Fruit fly (Drosophila melanogaster) whole organism, prepupa: ENCODE data around the gene CG7430.

Source experiments
- CG10631 ChIP-seq: fragments of 200-800 bp; sonication (Bioruptor generic); optimal IDR thresholded peaks from 2 replicates; lab custom pipeline; 2016; ENCODE audit warnings: missing biosample characterization, missing genetic modification characterization
- CG10669 ChIP-seq: fragments of 200-800 bp; sonication (Bioruptor generic); optimal IDR thresholded peaks from 3 replicates; lab custom pipeline; 2018; ENCODE audit warnings: missing biosample characterization, mild to moderate bottlenecking, missing genetic modification characterization, moderate library complexity
- CG11762 ChIP-seq: fragments of 200-800 bp; sonication (Bioruptor generic); optimal IDR thresholded peaks from 3 replicates; lab custom pipeline; 2016; ENCODE audit warnings: missing biosample characterization, missing genetic modification characterization; ENCODE audit not compliant: insufficient read depth
- CG11902 ChIP-seq: fragments of 200-800 bp; sonication (Bioruptor generic); optimal IDR thresholded peaks from 3 replicates; lab custom pipeline; 2016; ENCODE audit warnings: missing biosample characterization, missing genetic modification characterization
- CG1621 ChIP-seq: fragments of 200-800 bp; sonication (Bioruptor generic); optimal IDR thresholded peaks from 3 replicates; lab custom pipeline; 2018; ENCODE audit warnings: missing biosample characterization, mild to moderate bottlenecking, missing genetic modification characterization
- CG16779 ChIP-seq: fragments of 200-800 bp; sonication (Bioruptor generic); optimal IDR thresholded peaks from 3 replicates; lab custom pipeline; 2017; ENCODE audit warnings: missing biosample characterization, mild to moderate bottlenecking, missing genetic modification characterization
- CG3032 ChIP-seq: fragments of 200-800 bp; optimal IDR thresholded peaks from 2 replicates; lab custom pipeline; 2019; ENCODE audit warnings: missing biosample characterization, mild to moderate bottlenecking, missing genetic modification characterization, moderate library complexity
- CG32006 ChIP-seq: fragments of 200-800 bp; sonication (Bioruptor generic); optimal IDR thresholded peaks from 3 replicates; lab custom pipeline; 2017; ENCODE audit warnings: missing biosample characterization, mild to moderate bottlenecking, missing genetic modification characterization
- CG34406 ChIP-seq: fragments of 200-800 bp; sonication (Bioruptor generic); optimal IDR thresholded peaks from 3 replicates; lab custom pipeline; 2016; ENCODE audit warnings: missing biosample characterization, missing genetic modification characterization
- CG3919 ChIP-seq: fragments of 200-800 bp; sonication (Bioruptor generic); optimal IDR thresholded peaks from 3 replicates; lab custom pipeline; 2016; ENCODE audit warnings: missing biosample characterization, missing genetic modification characterization
- CG4318 ChIP-seq: fragments of 200-800 bp; sonication (Bioruptor generic); optimal IDR thresholded peaks from 3 replicates; lab custom pipeline; 2017; ENCODE audit warnings: missing biosample characterization, mild to moderate bottlenecking, missing genetic modification characterization
- CG6163 ChIP-seq: fragments of 200-800 bp; sonication (Bioruptor generic); IDR thresholded peaks from 3 replicates; pipeline ENCODE4 v1.3.6; 2022; ENCODE audit warnings: missing biosample characterization, missing genetic modification characterization
- CG6276 ChIP-seq: fragments of 200-800 bp; sonication (Bioruptor generic); optimal IDR thresholded peaks from 2 replicates; lab custom pipeline; 2017; ENCODE audit warnings: missing biosample characterization, mild to moderate bottlenecking, missing genetic modification characterization
- CG6792 ChIP-seq: fragments of 200-800 bp; sonication (Bioruptor generic); optimal IDR thresholded peaks from 3 replicates; lab custom pipeline; 2016; ENCODE audit warnings: missing biosample characterization, missing genetic modification characterization
- CG6808 ChIP-seq: fragments of 200-800 bp; sonication (Bioruptor generic); optimal IDR thresholded peaks from 3 replicates; lab custom pipeline; 2017; ENCODE audit warnings: missing biosample characterization, missing genetic modification characterization, mild to moderate bottlenecking, moderate library complexity, missing genetic modification reagents
- CG6854 ChIP-seq: fragments of 200-800 bp; sonication (Bioruptor generic); optimal IDR thresholded peaks from 2 replicates; lab custom pipeline; 2017; ENCODE audit warnings: missing biosample characterization, mild to moderate bottlenecking, missing genetic modification characterization
- CG7368 ChIP-seq: fragments of 200-800 bp; sonication (Bioruptor generic); optimal IDR thresholded peaks from 3 replicates; lab custom pipeline; 2016; ENCODE audit warnings: missing biosample characterization, missing genetic modification characterization
- CG8119 ChIP-seq: fragments of 200-800 bp; sonication (Bioruptor generic); IDR thresholded peaks from 3 replicates; pipeline ENCODE4 v1.3.6; 2022; ENCODE audit warnings: missing biosample characterization, missing genetic modification characterization
- CG8319 ChIP-seq: fragments of 200-800 bp; sonication (Bioruptor generic); optimal IDR thresholded peaks from 3 replicates; lab custom pipeline; 2016; ENCODE audit warnings: missing biosample characterization, missing genetic modification characterization
- CG8632 ChIP-seq: fragments of 200-800 bp; sonication (Bioruptor generic); optimal IDR thresholded peaks from 3 replicates; lab custom pipeline; 2016; ENCODE audit warnings: missing biosample characterization, missing genetic modification characterization
- CG9139 ChIP-seq: fragments of 200-800 bp; sonication (Bioruptor generic); optimal IDR thresholded peaks from 3 replicates; lab custom pipeline; 2017; ENCODE audit warnings: missing biosample characterization, mild to moderate bottlenecking, missing genetic modification characterization
- Eip75B ChIP-seq: fragments of 200-800 bp; sonication (Bioruptor generic); optimal IDR thresholded peaks from 3 replicates; lab custom pipeline; 2016; ENCODE audit warnings: missing biosample characterization, missing genetic modification characterization
- Eip78C ChIP-seq: fragments of 200-800 bp; sonication (Bioruptor generic); peaks from one replicate; lab custom pipeline; 2016; ENCODE audit warnings: missing biosample characterization, missing genetic modification characterization
- Eip93F ChIP-seq: fragments of 200-800 bp; sonication (Bioruptor generic); optimal IDR thresholded peaks from 2 replicates; lab custom pipeline; 2016; ENCODE audit warnings: missing biosample characterization, mild to moderate bottlenecking, missing genetic modification characterization
- Ets96B ChIP-seq: fragments of 200-800 bp; optimal IDR thresholded peaks from 2 replicates; lab custom pipeline; 2019; ENCODE audit warnings: missing biosample characterization, mild to moderate bottlenecking, missing genetic modification characterization, moderate library complexity
- Hr38 ChIP-seq: sonication (Bioruptor generic); optimal IDR thresholded peaks from 2 replicates; lab custom pipeline; 2016; ENCODE audit warnings: missing biosample characterization, missing genetic modification characterization
- Hr39 ChIP-seq: fragments of 200-800 bp; sonication (Bioruptor generic); optimal IDR thresholded peaks from 2 replicates; lab custom pipeline; 2016; ENCODE audit warnings: missing biosample characterization, missing genetic modification characterization
- Lpt ChIP-seq: fragments of 200-800 bp; sonication (Bioruptor generic); optimal IDR thresholded peaks from 3 replicates; lab custom pipeline; 2016; ENCODE audit warnings: missing biosample characterization, missing genetic modification characterization
- Met ChIP-seq: fragments of 200-800 bp; sonication (Bioruptor generic); optimal IDR thresholded peaks from 3 replicates; lab custom pipeline; 2016; ENCODE audit warnings: missing biosample characterization, missing genetic modification characterization
- Sox102F ChIP-seq: fragments of 200-800 bp; sonication (Bioruptor generic); optimal IDR thresholded peaks from 2 replicates; lab custom pipeline; 2016; ENCODE audit warnings: missing biosample characterization, mild to moderate bottlenecking, missing genetic modification characterization
- Sox14 ChIP-seq: fragments of 200-800 bp; sonication (Bioruptor generic); optimal IDR thresholded peaks from 3 replicates; lab custom pipeline; 2016; ENCODE audit warnings: missing biosample characterization, missing genetic modification characterization
- acj6 ChIP-seq: fragments of 200-800 bp; sonication (Bioruptor generic); optimal IDR thresholded peaks from 3 replicates; lab custom pipeline; 2016; ENCODE audit warnings: missing biosample characterization, missing genetic modification characterization
- cyc ChIP-seq: fragments of 200-800 bp; sonication (Bioruptor generic); optimal IDR thresholded peaks from 3 replicates; lab custom pipeline; 2016; ENCODE audit warnings: missing biosample characterization, missing genetic modification characterization
- dsx ChIP-seq: fragments of 200-800 bp; optimal IDR thresholded peaks from 3 replicates; lab custom pipeline; 2019; ENCODE audit warnings: missing biosample characterization, mild to moderate bottlenecking, missing genetic modification characterization, moderate library complexity; ENCODE audit not compliant: poor library complexity, severe bottlenecking
- eg ChIP-seq: fragments of 200-800 bp; sonication (Bioruptor generic); IDR thresholded peaks from 3 replicates; pipeline ENCODE4 v1.3.6; 2022; ENCODE audit warnings: missing biosample characterization, missing genetic modification characterization
- fd59A ChIP-seq: fragments of 200-800 bp; sonication (Bioruptor generic); optimal IDR thresholded peaks from 2 replicates; lab custom pipeline; 2017; ENCODE audit warnings: missing biosample characterization, mild to moderate bottlenecking, missing genetic modification characterization, missing genetic modification reagents
- lz ChIP-seq: fragments of 200-800 bp; sonication (Bioruptor generic); optimal IDR thresholded peaks from 3 replicates; lab custom pipeline; 2016; ENCODE audit warnings: missing biosample characterization, missing genetic modification characterization
- net ChIP-seq: fragments of 200-800 bp; sonication (Bioruptor generic); optimal IDR thresholded peaks from 3 replicates; lab custom pipeline; 2016; ENCODE audit warnings: missing biosample characterization, missing genetic modification characterization
- pdm3 ChIP-seq: fragments of 200-800 bp; sonication (Bioruptor generic); optimal IDR thresholded peaks from 3 replicates; lab custom pipeline; 2016; ENCODE audit warnings: missing biosample characterization, missing genetic modification characterization
- salr ChIP-seq, 2 experiments: fragments of 200-800 bp; sonication (Bioruptor generic); optimal IDR thresholded peaks; 3 replicates each; lab custom pipeline; 2016 to 2018; ENCODE audit warnings: missing biosample characterization in 2 of 2, missing genetic modification characterization in 2 of 2, mild to moderate bottlenecking in 1 of 2
- svp ChIP-seq: fragments of 200-800 bp; sonication (Bioruptor generic); peaks from one replicate; lab custom pipeline; 2016; ENCODE audit warnings: missing biosample characterization, missing genetic modification characterization
- topi ChIP-seq: fragments of 200-800 bp; sonication (Bioruptor generic); optimal IDR thresholded peaks from 3 replicates; lab custom pipeline; 2016; ENCODE audit warnings: missing biosample characterization, missing genetic modification characterization
- vri ChIP-seq: fragments of 200-800 bp; sonication (Bioruptor generic); optimal IDR thresholded peaks from 3 replicates; lab custom pipeline; 2016; ENCODE audit warnings: missing biosample characterization, mild to moderate bottlenecking, missing genetic modification characterization

CG7430 gene

DNA sequence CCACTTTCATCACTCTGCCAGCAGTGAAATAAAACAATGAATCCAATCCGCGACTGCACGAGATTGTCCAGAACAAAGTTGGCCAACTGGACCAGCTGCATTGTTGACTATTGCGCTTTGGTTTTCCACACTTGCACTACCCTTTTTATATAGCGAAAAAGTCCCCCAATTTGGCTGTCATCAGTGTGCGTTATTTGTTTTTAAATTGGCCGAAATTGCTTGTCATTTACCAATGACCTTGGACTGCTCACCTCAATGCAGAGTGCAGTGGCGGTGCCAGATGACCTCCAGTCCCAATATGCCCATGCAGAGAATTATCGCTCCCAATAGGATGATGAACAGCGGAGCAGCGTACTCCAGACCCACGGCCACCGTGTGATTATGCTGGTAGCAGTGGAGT is 28.9 kb upstream of the CG7430 start, which contains the start of gene Ir75a:
Ir75a (minus strand) TSS at position 101 of the 400 bp plus-strand sequence.
- TF ChIP-seq Sox102F, result no peak
- TF ChIP-seq CG8632 (GFP tag; lab: Kevin White, UChicago), result no peak
- no peak for TF ChIP-seq Eip78C
- TF ChIP-seq svp (GFP tag; lab: Kevin White, UChicago), result no peak
- no peak for TF ChIP-seq Met (GFP tag; lab: Kevin White, UChicago)
- TF ChIP-seq Hr39, result no peak
- no peak for TF ChIP-seq CG6276 (GFP tag; lab: Kevin White, UChicago)
- no peak for TF ChIP-seq acj6 (GFP tag; lab: Kevin White, UChicago)
- no peak for TF ChIP-seq cyc (GFP tag; lab: Kevin White, UChicago)
- TF ChIP-seq CG4318, result no peak
- no peak for TF ChIP-seq Eip93F (GFP tag; lab: Kevin White, UChicago)
- TF ChIP-seq CG11902, result no peak
- no peak for TF ChIP-seq Hr38 (GFP tag; lab: Kevin White, UChicago)
- TF ChIP-seq CG32006 (GFP tag; lab: Kevin White, UChicago), result no peak
- no peak for TF ChIP-seq CG3919
- no peak for TF ChIP-seq fd59A (GFP tag; lab: Kevin White, UChicago)

DNA sequence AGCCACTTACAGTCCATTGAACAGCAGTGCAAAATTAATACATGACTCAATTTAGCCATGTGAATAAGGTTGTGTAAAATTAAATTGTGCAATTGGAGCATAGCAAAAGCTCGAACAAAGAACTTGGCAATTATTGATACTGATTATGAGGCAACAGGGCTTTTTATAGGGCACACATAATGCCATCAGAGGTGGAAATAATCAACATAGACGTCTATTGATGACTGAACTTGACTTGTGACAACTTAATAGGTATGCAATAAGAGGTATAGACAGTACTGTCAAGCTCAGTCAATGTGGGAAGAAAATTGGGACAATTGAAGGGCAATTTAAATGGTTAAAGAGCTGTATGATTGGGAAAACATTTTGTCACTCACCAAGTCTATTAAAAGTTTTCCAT is 26.6 kb upstream of the CG7430 start, which contains the start of gene Ir75b:
Ir75b (minus strand) TSS at position 101 of the 400 bp plus-strand sequence.
- TF ChIP-seq pdm3 (GFP tag; lab: Kevin White, UChicago), result no peak
- no peak for TF ChIP-seq CG6808
- TF ChIP-seq eg, result no peak
- TF ChIP-seq topi (GFP tag; lab: Kevin White, UChicago), result no peak
- no peak for TF ChIP-seq Sox14 (GFP tag; lab: Kevin White, UChicago)
- no peak for TF ChIP-seq CG6792 (GFP tag; lab: Kevin White, UChicago)
- no peak for TF ChIP-seq CG4318
- TF ChIP-seq CG34406, result no peak
- TF ChIP-seq fd59A (GFP tag; lab: Kevin White, UChicago), result no peak
- TF ChIP-seq, all 60 proteins: peak for 0

- no peak for TF ChIP-seq CG7368 (GFP tag; lab: Kevin White, UChicago)
- no peak for TF ChIP-seq salr (GFP tag; optimal IDR thresholded peaks at IDR 0.05; lab: Kevin White, UChicago)
- TF ChIP-seq vri (GFP tag; lab: Kevin White, UChicago), result no peak
- no peak for TF ChIP-seq CG10631 (GFP tag; lab: Kevin White, UChicago)
- no peak for TF ChIP-seq Eip93F (GFP tag; lab: Kevin White, UChicago)
- no peak for TF ChIP-seq CG34406
- no peak for TF ChIP-seq svp (GFP tag; lab: Kevin White, UChicago)
- TF ChIP-seq Met (GFP tag; lab: Kevin White, UChicago), result no peak
Measured at dm6 chr3L:17822784-17823383, 23.8 kb upstream of the CG7430 start, which contains the start of the genes Ir75c and Grd. TSS of gene Ir75c (minus strand) at chr3L:17822834. TSS of gene Grd (plus strand) at chr3L:17823333.

dm6 chr3L:17833525-17833924 is 13.2 kb upstream of the CG7430 start, which contains the start of gene CG32188:
TSS of gene CG32188 (minus strand) at chr3L:17833625.
- TF ChIP-seq Met (GFP tag; lab: Kevin White, UChicago) (no peak), CG11762 (GFP tag; lab: Kevin White, UChicago) (no peak), CG8119 (GFP tag; lab: Robert Waterston, UW) (no peak), cyc (GFP tag; lab: Kevin White, UChicago) (no peak), CG34406 (no peak), CG9139 (no peak), CG1621 (tag; lab: Kevin White, UChicago) (no peak), CG10669 (GFP tag; lab: Kevin White, UChicago) (no peak), vri (GFP tag; lab: Kevin White, UChicago) (no peak)

- TF ChIP-seq net (GFP tag; lab: Kevin White, UChicago) (no peak), Lpt (GFP tag; lab: Kevin White, UChicago) (no peak), Ets96B (tag; lab: Kevin White, UChicago) (no peak), CG16779 (tag; lab: Kevin White, UChicago) (no peak), CG8319 (GFP tag; lab: Kevin White, UChicago) (no peak), CG6276 (GFP tag; lab: Kevin White, UChicago) (no peak), dsx (GFP tag; lab: Kevin White, UChicago) (no peak), Eip75B (GFP tag; lab: Kevin White, UChicago) (no peak), CG6854 (no peak), Eip78C (no peak), CG6163 (GFP tag; lab: Robert Waterston, UW) (no peak), pdm3 (GFP tag; lab: Kevin White, UChicago) (no peak), CG10669 (GFP tag; lab: Kevin White, UChicago) (no peak), CG3032 (tag; lab: Kevin White, UChicago) (no peak), lz (no peak)
Measured at dm6 chr3L:17835074-17835473, 11.6 kb upstream of the CG7430 start, which contains the start of gene CG32189. TSS of gene CG32189 (minus strand) at chr3L:17835174.
